Fruit fly (Drosophila melanogaster) Kc167 (cell line): Measurements from ENCODE around the gene Cpr92A.

Source experiments
- Myc ChIP-seq: fragments of >200 bp; optimal IDR thresholded peaks from 2 replicates; lab custom pipeline; 2017; ENCODE audit warnings: missing external identifiers
- Sin3A ChIP-seq: fragments of >200 bp; optimal IDR thresholded peaks from 2 replicates; lab custom pipeline; 2018; ENCODE audit warnings: missing external identifiers
- h ChIP-seq: fragments of >200 bp; optimal IDR thresholded peaks from 3 replicates; lab custom pipeline; 2018; ENCODE audit warnings: missing external identifiers
- insv ChIP-seq: fragments of >200 bp; optimal IDR thresholded peaks from 3 replicates; lab custom pipeline; 2018; ENCODE audit warnings: missing external identifiers
- psq ChIP-seq: fragments of >200 bp; optimal IDR thresholded peaks from 2 replicates; lab custom pipeline; 2017; ENCODE audit warnings: missing external identifiers
- ttk ChIP-seq: sonication (Bioruptor generic); optimal IDR thresholded peaks from 2 replicates; lab custom pipeline; 2017; ENCODE audit warnings: missing external identifiers

Gene Cpr92A

DNA sequence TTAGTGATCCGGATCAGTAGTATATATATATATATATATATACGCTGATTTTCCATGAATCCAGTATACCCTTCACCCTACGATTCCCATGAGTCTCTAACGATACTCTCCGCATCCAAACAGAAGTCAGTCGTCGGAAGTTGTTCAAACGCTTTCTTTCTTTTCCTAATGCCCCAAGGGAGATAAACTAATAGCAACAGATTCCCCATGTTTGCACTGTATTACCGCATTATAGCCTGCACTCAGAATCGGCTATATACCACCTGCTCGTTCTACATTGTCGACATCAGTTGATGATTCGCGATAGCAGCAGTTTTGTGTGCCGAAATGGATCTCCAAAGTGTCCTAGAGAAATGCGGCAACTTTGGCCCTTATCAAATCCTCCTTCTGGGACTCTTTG lies 8.2 kb upstream of the Cpr92A start, which contains the start of gene CG17751:
TSS of gene CG17751 (plus strand) at position 301 of the 400 bp plus-strand sequence.
- TF ChIP-seq psq (lab: Kevin White, UChicago) (no peak), ttk (lab: Kevin White, UChicago) (no peak), Myc (lab: Kevin White, UChicago) (no peak), h (lab: Kevin White, UChicago) (no peak), insv (no peak), Sin3A (lab: Kevin White, UChicago) (no peak)

DNA sequence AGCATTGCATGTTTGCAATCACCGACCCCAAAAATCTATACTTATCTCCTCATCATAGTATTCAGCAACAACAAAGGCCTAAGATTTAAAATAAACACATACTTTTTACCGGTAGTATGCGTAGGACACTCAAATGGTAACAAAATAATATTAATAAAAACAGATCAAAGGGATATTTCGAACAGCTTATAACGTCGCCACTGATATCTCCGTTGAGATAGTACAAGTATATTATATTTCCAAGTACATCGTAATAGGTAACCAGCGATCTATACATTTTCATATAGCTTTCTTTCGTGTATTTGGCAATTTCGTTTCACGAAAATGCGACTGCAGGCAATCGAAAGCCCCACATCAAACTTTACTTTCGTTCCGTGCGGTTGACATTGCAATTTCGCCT lies 4.2 kb upstream of the Cpr92A start, which contains the start of gene CG7342:
TSS of gene CG7342 (plus strand) at position 380 of the 400 bp plus-strand sequence.
- TF ChIP-seq Myc (lab: Kevin White, UChicago) (no peak), h (lab: Kevin White, UChicago) (no peak), psq (lab: Kevin White, UChicago) (no peak), ttk (lab: Kevin White, UChicago) (no peak), insv (no peak), Sin3A (lab: Kevin White, UChicago) (no peak)

dm6 chr3R:19600335-19600734 lies 1.6 kb upstream of the Cpr92A start, which contains the start of gene CG7333:
Gene CG7333 (plus strand): TSS chr3R:19600635.
- TF ChIP-seq Sin3A (lab: Kevin White, UChicago) (no peak), h (lab: Kevin White, UChicago) (no peak), ttk (lab: Kevin White, UChicago) (no peak), insv (no peak), Myc (lab: Kevin White, UChicago) (no peak), psq (lab: Kevin White, UChicago) (no peak)

DNA sequence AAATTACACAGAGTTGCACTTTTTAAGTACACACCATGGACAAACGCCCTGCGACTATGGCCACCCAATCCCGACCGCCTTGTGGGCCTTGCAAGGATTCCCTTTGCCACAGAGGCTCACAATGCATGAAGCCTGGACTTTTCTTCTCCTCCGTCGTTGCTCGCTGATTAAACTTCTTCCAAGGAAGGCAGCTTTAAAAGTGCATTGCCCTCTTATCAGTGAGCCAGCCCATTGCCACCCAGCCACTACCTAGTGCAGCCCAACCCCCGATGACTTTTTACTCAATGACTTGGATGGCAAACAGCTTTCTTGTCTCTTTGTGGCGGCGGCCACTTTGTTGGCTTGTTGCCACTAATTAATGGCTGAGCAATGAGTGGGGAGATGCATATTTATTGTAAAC lies 11.1 kb downstream of the Cpr92A start:
- no peak for TF ChIP-seq Sin3A (lab: Kevin White, UChicago)
- no peak for TF ChIP-seq h (lab: Kevin White, UChicago)
- TF ChIP-seq psq (lab: Kevin White, UChicago), result no peak
- no peak for TF ChIP-seq insv
- TF ChIP-seq Myc (lab: Kevin White, UChicago), result no peak

DNA sequence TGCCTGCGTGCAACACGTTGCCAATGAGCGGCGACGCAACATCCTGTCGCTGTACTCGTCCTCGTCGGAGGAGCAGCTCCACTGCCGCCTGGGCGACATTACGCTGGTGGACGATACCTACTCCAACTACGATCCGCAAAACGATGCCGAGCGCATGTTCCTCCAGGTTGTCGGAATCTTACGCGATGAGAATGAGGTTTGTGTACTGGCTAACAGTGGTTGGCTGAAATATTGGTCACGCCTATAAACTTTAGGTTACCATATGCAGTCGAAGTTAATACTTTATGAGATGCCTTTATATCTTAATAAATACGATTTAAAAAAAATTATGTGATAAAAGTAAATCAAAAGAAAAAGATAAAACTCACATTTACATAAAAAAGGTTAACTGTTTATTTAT lies 12.4 kb downstream of the Cpr92A start:
- TF ChIP-seq h (lab: Kevin White, UChicago), result no peak
- no peak for TF ChIP-seq Sin3A (lab: Kevin White, UChicago)
- no peak for TF ChIP-seq psq (lab: Kevin White, UChicago)
- no peak for TF ChIP-seq insv
- TF ChIP-seq ttk (lab: Kevin White, UChicago), result no peak
- TF ChIP-seq Myc (lab: Kevin White, UChicago), result no peak

- TF ChIP-seq insv (no peak), psq (lab: Kevin White, UChicago) (no peak), ttk (lab: Kevin White, UChicago) (no peak), Myc (lab: Kevin White, UChicago) (no peak), Sin3A (lab: Kevin White, UChicago) (no peak), h (lab: Kevin White, UChicago) (no peak)
These were observed 13.9 kb downstream of the Cpr92A start for dm6 chr3R:19584818-19585217.

DNA sequence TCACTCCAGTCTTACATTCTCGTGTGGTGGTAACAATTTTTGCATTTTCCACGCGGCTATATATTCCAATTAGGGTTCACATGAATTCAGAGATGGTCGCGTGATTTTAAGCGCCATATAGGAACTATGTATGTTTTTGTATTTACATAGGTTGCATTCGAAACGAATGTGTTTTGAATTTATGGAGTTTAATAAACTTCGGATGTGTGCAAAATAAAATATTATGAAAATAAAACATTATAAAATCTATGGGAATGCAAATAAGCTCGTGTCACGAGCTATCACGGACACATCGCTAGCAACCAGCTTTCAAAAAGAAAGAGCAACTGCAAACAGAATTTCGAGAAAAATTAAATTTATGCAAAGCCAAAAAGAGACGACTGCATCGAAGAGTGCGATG lies 15.4 kb downstream of the Cpr92A start:
- TF ChIP-seq Myc (lab: Kevin White, UChicago) (no peak), psq (lab: Kevin White, UChicago) (no peak), Sin3A (lab: Kevin White, UChicago) (no peak), insv (no peak), ttk (lab: Kevin White, UChicago) (no peak), h (lab: Kevin White, UChicago) (no peak)

DNA sequence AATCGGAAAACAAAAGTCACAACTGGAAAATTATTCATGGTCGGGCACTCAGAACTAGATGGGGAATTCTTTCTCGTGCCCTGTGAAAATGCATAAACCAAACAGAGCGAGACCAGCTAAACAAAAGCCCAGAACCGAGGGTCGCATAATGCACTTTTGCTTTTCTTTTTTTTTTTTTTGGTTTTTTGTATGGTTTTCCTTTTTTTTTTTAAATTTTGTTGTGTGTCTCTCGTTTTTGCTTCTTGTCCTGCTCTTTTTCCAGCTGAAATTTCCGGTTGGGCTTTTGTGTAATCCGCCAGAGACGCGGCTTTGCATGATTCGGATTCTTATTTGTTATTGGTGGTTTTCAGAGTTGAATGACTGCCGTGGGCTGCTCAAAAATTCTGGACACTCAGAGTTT lies 16.9 kb downstream of the Cpr92A start:
- no peak for TF ChIP-seq insv
- TF ChIP-seq Myc (lab: Kevin White, UChicago), result no peak
- no peak for TF ChIP-seq ttk (lab: Kevin White, UChicago)
- no peak for TF ChIP-seq psq (lab: Kevin White, UChicago)
- no peak for TF ChIP-seq Sin3A (lab: Kevin White, UChicago)
- no peak for TF ChIP-seq h (lab: Kevin White, UChicago)

- TF ChIP-seq Myc (lab: Kevin White, UChicago) (no peak), psq (lab: Kevin White, UChicago) (no peak), insv (no peak), h (lab: Kevin White, UChicago) (no peak), ttk (lab: Kevin White, UChicago) (no peak), Sin3A (lab: Kevin White, UChicago) (no peak)
These were observed 26.8 kb downstream of the Cpr92A start for dm6 chr3R:19571938-19572337.

- no peak for TF ChIP-seq insv
- no peak for TF ChIP-seq psq (lab: Kevin White, UChicago)
- TF ChIP-seq ttk (lab: Kevin White, UChicago), result no peak
- no peak for TF ChIP-seq Sin3A (lab: Kevin White, UChicago)
- no peak for TF ChIP-seq h (lab: Kevin White, UChicago)
- no peak for TF ChIP-seq Myc (lab: Kevin White, UChicago)
These were observed 27.6 kb downstream of the Cpr92A start for dm6 chr3R:19571195-19571594.

- TF ChIP-seq ttk (lab: Kevin White, UChicago), result no peak
- no peak for TF ChIP-seq insv
- TF ChIP-seq h (lab: Kevin White, UChicago), result no peak
- TF ChIP-seq psq (lab: Kevin White, UChicago), result no peak
- TF ChIP-seq Sin3A (lab: Kevin White, UChicago), result no peak
- TF ChIP-seq Myc (lab: Kevin White, UChicago), result no peak
These were observed 29.1 kb downstream of the Cpr92A start for dm6 chr3R:19569654-19570053.

DNA sequence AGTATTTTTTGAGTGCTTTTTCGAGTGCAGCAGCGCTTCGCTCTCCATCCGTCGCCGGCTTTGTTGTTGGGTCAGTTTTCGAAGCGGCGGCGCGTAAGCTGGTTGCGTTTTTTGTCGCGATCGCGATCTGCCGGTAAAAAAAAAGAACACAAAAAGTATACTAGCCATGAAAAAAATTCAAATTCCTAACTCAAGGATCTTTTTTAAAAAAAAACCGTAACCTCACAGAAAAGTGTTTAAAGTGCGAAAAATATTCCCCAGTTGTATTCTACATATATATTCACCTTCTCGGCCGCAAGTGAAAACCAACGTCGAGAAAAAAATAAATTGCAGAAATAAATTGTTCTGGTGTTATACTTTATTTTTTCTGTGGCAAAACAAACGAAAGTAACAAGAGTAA lies 29.6 kb downstream of the Cpr92A start:
- TF ChIP-seq Myc (lab: Kevin White, UChicago) (no peak), ttk (lab: Kevin White, UChicago) (no peak), h (lab: Kevin White, UChicago) (no peak), psq (lab: Kevin White, UChicago) (no peak), Sin3A (lab: Kevin White, UChicago) (no peak), insv (no peak)
